Comparison of ENCODE assay signal across 5 fruit fly cellular contexts in the genomic region with DNA sequence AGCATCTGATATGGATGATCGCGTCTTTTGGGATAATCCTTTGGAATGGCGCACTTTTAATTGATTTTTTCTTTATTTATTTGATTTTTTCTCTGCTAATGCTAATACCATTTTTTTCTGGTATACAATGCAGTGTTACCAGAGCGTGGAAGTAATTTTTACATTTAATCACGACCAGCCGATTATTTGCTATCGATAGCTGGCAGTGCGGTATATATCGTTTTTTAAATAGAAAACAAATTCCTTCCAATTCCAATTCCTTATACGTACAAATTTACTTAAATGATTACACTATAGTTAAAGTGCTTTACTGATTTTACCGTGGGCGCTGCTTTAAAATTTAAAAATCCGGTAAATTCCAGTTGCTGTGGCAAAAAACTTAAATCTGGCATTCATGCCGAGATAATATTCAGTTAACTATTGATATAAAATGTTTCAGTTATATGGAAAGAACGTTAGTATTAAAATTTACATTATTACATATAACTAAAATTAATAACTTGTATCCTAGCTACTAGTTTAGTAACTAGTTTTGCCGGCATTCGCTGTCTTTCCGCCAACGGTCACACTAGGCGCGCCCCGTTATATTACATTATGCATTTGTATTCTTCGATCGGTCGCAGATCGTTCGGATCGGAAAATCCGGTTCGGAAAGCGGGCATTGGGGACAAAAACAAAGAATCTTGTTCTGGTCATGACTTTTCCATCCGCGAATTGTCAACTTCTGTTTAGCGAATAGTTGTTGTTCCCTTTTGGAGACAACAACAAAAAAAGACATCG.
TF ChIP-seq lines count a peak whose summit lies in the region.

Gene CG13001 (minus strand): TSS at position 137 of the 780 bp plus-strand sequence.
Gene RhoGAP15B (plus strand): TSS at position 556 of the 780 bp plus-strand sequence.

- TF ChIP-seq CTCF in whole organism, embryonic (GFP tag; optimal IDR thresholded peaks at IDR 0.05; lab: Kevin White, UChicago) = no peak

TF ChIP-seq in whole organism, adult, 20 proteins besides CTCF, POLR2A, EP300 and RAD21:
- TF ChIP-seq kay (GFP tag; lab: Kevin White, UChicago; ENCODE audit: borderline replicate concordance) = peak; percentile 86
- no peak for TF ChIP-seq toe (GFP tag; optimal IDR thresholded peaks at IDR 0.05; lab: Kevin White, UChicago)
- TF ChIP-seq bab1 (GFP tag; optimal IDR thresholded peaks at IDR 0.05; lab: Kevin White, UChicago) = peak; percentile 54
- peak; percentile 39 for TF ChIP-seq Mnt (GFP tag; optimal IDR thresholded peaks at IDR 0.05; lab: Kevin White, UChicago)
- peak; percentile 5 for TF ChIP-seq CG11617 (GFP tag; optimal IDR thresholded peaks at IDR 0.05; lab: Kevin White, UChicago)
- TF ChIP-seq cnc (optimal IDR thresholded peaks at IDR 0.05; lab: Kevin White, UChicago) = no peak
- peak; percentile 92 for TF ChIP-seq ovo (GFP tag; optimal IDR thresholded peaks at IDR 0.05; lab: Kevin White, UChicago)
- peak; percentile 2 for TF ChIP-seq Crg-1 (GFP tag; optimal IDR thresholded peaks at IDR 0.05; lab: Kevin White, UChicago)

TF ChIP-seq in whole organism, embryonic, 481 proteins besides CTCF, POLR2A, EP300 and RAD21 (continues in another document):
- peak; percentile 55; the same call in 1 of the 3 replicates for TF ChIP-seq CG14860 (GFP tag; IDR thresholded peaks at IDR 0.05; lab: Robert Waterston, UW; ENCODE audit: partially characterized antibody)
- peak; percentile 83 for TF ChIP-seq CG6791 (GFP tag; IDR thresholded peaks at IDR 0.05; lab: Robert Waterston, UW; ENCODE audit: partially characterized antibody)
- TF ChIP-seq HLHmδ (GFP tag; optimal IDR thresholded peaks at IDR 0.05; lab: Kevin White, UChicago) = peak; percentile 21
- TF ChIP-seq Ets97D (GFP tag; optimal IDR thresholded peaks at IDR 0.05; lab: Kevin White, UChicago) = peak; percentile 5
- peak; percentile 32; the same call in 1 of the 2 replicates for TF ChIP-seq rib (GFP tag; IDR thresholded peaks at IDR 0.05; lab: Robert Waterston, UW)
- peak; percentile 48 for TF ChIP-seq sqz (GFP tag; optimal IDR thresholded peaks at IDR 0.05; lab: Kevin White, UChicago)
- TF ChIP-seq CG6683 (GFP tag; optimal IDR thresholded peaks at IDR 0.05; lab: Kevin White, UChicago) = no peak
- no peak for TF ChIP-seq CG11398 (GFP tag; optimal IDR thresholded peaks at IDR 0.05; lab: Kevin White, UChicago)
- TF ChIP-seq CG10267 (tag; optimal IDR thresholded peaks at IDR 0.05; lab: Kevin White, UChicago) = peak; percentile 16
- TF ChIP-seq Dp (GFP tag; optimal IDR thresholded peaks at IDR 0.05; lab: Kevin White, UChicago) = peak; percentile 56
- no peak for TF ChIP-seq Chrac-16 (GFP tag; optimal IDR thresholded peaks at IDR 0.05; lab: Kevin White, UChicago)
- no peak for TF ChIP-seq peb (GFP tag; IDR thresholded peaks at IDR 0.05; lab: Robert Waterston, UW)
- no peak for TF ChIP-seq CG8290 (GFP tag; optimal IDR thresholded peaks at IDR 0.05; lab: Kevin White, UChicago)
- TF ChIP-seq CG8290 (tag; optimal IDR thresholded peaks at IDR 0.05; lab: Kevin White, UChicago) = peak in 1 of 2 experiments; percentile 38
- TF ChIP-seq bowl (GFP tag; IDR thresholded peaks at IDR 0.05; lab: Robert Waterston, UW) = no peak
- TF ChIP-seq CG33557 (GFP tag; optimal IDR thresholded peaks at IDR 0.05; lab: Kevin White, UChicago) = no peak
- peak; percentile 52 for TF ChIP-seq ato (GFP tag; IDR thresholded peaks at IDR 0.05; lab: Robert Waterston, UW; ENCODE audit: partially characterized antibody)

TF ChIP-seq in whole organism, prepupa, 60 proteins besides CTCF, POLR2A, EP300 and RAD21 (continues in another document):
- no peak for TF ChIP-seq CG1621 (tag; optimal IDR thresholded peaks at IDR 0.05; lab: Kevin White, UChicago)
- no peak for TF ChIP-seq ss (GFP tag; optimal IDR thresholded peaks at IDR 0.05; lab: Kevin White, UChicago)
- peak; percentile 38 for TF ChIP-seq vri (GFP tag; optimal IDR thresholded peaks at IDR 0.05; lab: Kevin White, UChicago)
- peak; percentile 22 for TF ChIP-seq CG3919 (GFP tag; optimal IDR thresholded peaks at IDR 0.05; lab: Kevin White, UChicago)
- 0 out of 3 replicates have a peak, but pooled peaks have one; percentile 18 for TF ChIP-seq eg (GFP tag; IDR thresholded peaks at IDR 0.05; lab: Robert Waterston, UW)
- TF ChIP-seq CG6808 (GFP tag; optimal IDR thresholded peaks at IDR 0.05; lab: Kevin White, UChicago) = no peak
- TF ChIP-seq CG6163 (GFP tag; IDR thresholded peaks at IDR 0.05; lab: Robert Waterston, UW) = no peak
- no peak for TF ChIP-seq net (GFP tag; optimal IDR thresholded peaks at IDR 0.05; lab: Kevin White, UChicago)
- TF ChIP-seq Sox102F (GFP tag; optimal IDR thresholded peaks at IDR 0.05; lab: Kevin White, UChicago) = peak; percentile 41
- TF ChIP-seq Lpt (GFP tag; optimal IDR thresholded peaks at IDR 0.05; lab: Kevin White, UChicago) = no peak
- TF ChIP-seq dac (GFP tag; optimal IDR thresholded peaks at IDR 0.05; lab: Kevin White, UChicago) = no peak
- no peak for TF ChIP-seq CG6792 (GFP tag; optimal IDR thresholded peaks at IDR 0.05; lab: Kevin White, UChicago)
- no peak for TF ChIP-seq CG16779 (tag; optimal IDR thresholded peaks at IDR 0.05; lab: Kevin White, UChicago)
- peak; percentile 2 for TF ChIP-seq Ets96B (tag; optimal IDR thresholded peaks at IDR 0.05; lab: Kevin White, UChicago)
- TF ChIP-seq fd59A (GFP tag; optimal IDR thresholded peaks at IDR 0.05; lab: Kevin White, UChicago) = no peak
- no peak for TF ChIP-seq CG3032 (tag; optimal IDR thresholded peaks at IDR 0.05; lab: Kevin White, UChicago)
- TF ChIP-seq Sox14 (GFP tag; optimal IDR thresholded peaks at IDR 0.05; lab: Kevin White, UChicago) = no peak
- peak; percentile 58 for TF ChIP-seq CG6854 (GFP tag; optimal IDR thresholded peaks at IDR 0.05; lab: Kevin White, UChicago)
- no peak for TF ChIP-seq fd85E (GFP tag; optimal IDR thresholded peaks at IDR 0.05; lab: Kevin White, UChicago)
- TF ChIP-seq Eip78C (GFP tag; lab: Kevin White, UChicago) = peak; percentile 29

TF ChIP-seq in whole organism, pupa, 21 proteins besides CTCF, POLR2A, EP300 and RAD21:
- TF ChIP-seq CG12605 (GFP tag; IDR thresholded peaks at IDR 0.05; lab: Robert Waterston, UW) = no peak
- TF ChIP-seq CG32121 (GFP tag; IDR thresholded peaks at IDR 0.05; lab: Robert Waterston, UW) = no peak
- TF ChIP-seq CG34367 (tag; optimal IDR thresholded peaks at IDR 0.05; lab: Kevin White, UChicago) = no peak
- TF ChIP-seq D1 (tag; optimal IDR thresholded peaks at IDR 0.05; lab: Kevin White, UChicago) = no peak
- no peak for TF ChIP-seq CG8301 (tag; optimal IDR thresholded peaks at IDR 0.05; lab: Kevin White, UChicago)
- TF ChIP-seq gl (tag; optimal IDR thresholded peaks at IDR 0.05; lab: Kevin White, UChicago) = peak; percentile 12

TF ChIP-seq in whole organism, wandering third instar larva, 38 proteins besides CTCF, POLR2A, EP300 and RAD21:
- TF ChIP-seq dsf (GFP tag; optimal IDR thresholded peaks at IDR 0.05; lab: Kevin White, UChicago; ENCODE audit: borderline replicate concordance) = no peak
- no peak for TF ChIP-seq CG9705 (GFP tag; optimal IDR thresholded peaks at IDR 0.05; lab: Kevin White, UChicago)
- TF ChIP-seq woc (GFP tag; optimal IDR thresholded peaks at IDR 0.05; lab: Kevin White, UChicago) = no peak
- TF ChIP-seq Sp1 (GFP tag; optimal IDR thresholded peaks at IDR 0.05; lab: Kevin White, UChicago) = peak; percentile 4
- TF ChIP-seq HLH106 (tag; optimal IDR thresholded peaks at IDR 0.05; lab: Kevin White, UChicago) = no peak
- TF ChIP-seq Mio (GFP tag; optimal IDR thresholded peaks at IDR 0.05; lab: Kevin White, UChicago) = no peak
- TF ChIP-seq OdsH (GFP tag; optimal IDR thresholded peaks at IDR 0.05; lab: Kevin White, UChicago) = no peak
- no peak for TF ChIP-seq Jra (GFP tag; optimal IDR thresholded peaks at IDR 0.05; lab: Kevin White, UChicago)
- peak in 1 of 2 experiments; percentile 3 for TF ChIP-seq foxo (GFP tag; optimal IDR thresholded peaks at IDR 0.05; lab: Kevin White, UChicago)
- no peak for TF ChIP-seq N (GFP tag; optimal IDR thresholded peaks at IDR 0.05; lab: Kevin White, UChicago)
- peak; percentile 6 for TF ChIP-seq rgr (GFP tag; optimal IDR thresholded peaks at IDR 0.05; lab: Kevin White, UChicago)
- no peak for TF ChIP-seq brk (GFP tag; optimal IDR thresholded peaks at IDR 0.05; lab: Kevin White, UChicago)
